1 fruit fly cellular context compared by ENCODE assay signal in genomic region chr3L:22871845-22872361, dm6.
TF ChIP-seq lines count a peak whose summit lies in the region.

CG11109 (plus strand) TSS chr3L:22872200.
Arf1 (minus strand) TSS chr3L:22872231.

TF ChIP-seq in whole organism, embryonic, 481 proteins besides CTCF, POLR2A, EP300 and RAD21 (continued from another document and continues in another):
- TF ChIP-seq MESR4 (GFP tag; optimal IDR thresholded peaks at IDR 0.05; lab: Kevin White, UChicago) (peak; percentile 70), Antp (GFP tag; optimal IDR thresholded peaks at IDR 0.05; lab: Kevin White, UChicago) (no peak), CG5953 (GFP tag; IDR thresholded peaks at IDR 0.05; lab: Robert Waterston, UW) (no peak), CG34376 (GFP tag; optimal IDR thresholded peaks at IDR 0.05; lab: Kevin White, UChicago) (peak; percentile 7), MBD-R2 (GFP tag; IDR thresholded peaks at IDR 0.05; lab: Robert Waterston, UW) (peak; percentile 76), pb (GFP tag; optimal IDR thresholded peaks at IDR 0.05; lab: Kevin White, UChicago) (no peak), amos (GFP tag; IDR thresholded peaks at IDR 0.05; lab: Robert Waterston, UW; ENCODE audit: partially characterized antibody) (peak; percentile 85), CG8281 (tag; optimal IDR thresholded peaks at IDR 0.05; lab: Kevin White, UChicago) (no peak), Bgb (GFP tag; IDR thresholded peaks at IDR 0.05; lab: Robert Waterston, UW; ENCODE audit: partially characterized antibody) (peak; percentile 85), nom (GFP tag; optimal IDR thresholded peaks at IDR 0.05; lab: Kevin White, UChicago) (peak; percentile 12), her (GFP tag; optimal IDR thresholded peaks at IDR 0.05; lab: Kevin White, UChicago) (peak; percentile 44), rib (GFP tag; IDR thresholded peaks at IDR 0.05; lab: Robert Waterston, UW) (no peak), Nf-YC (tag; optimal IDR thresholded peaks at IDR 0.05; lab: Kevin White, UChicago) (peak; percentile 36), CG2116 (GFP tag; optimal IDR thresholded peaks at IDR 0.05; lab: Kevin White, UChicago) (peak; percentile 76), CrebB (tag; optimal IDR thresholded peaks at IDR 0.05; lab: Kevin White, UChicago) (peak; percentile 36), nerfin-1 (tag; optimal IDR thresholded peaks at IDR 0.05; lab: Kevin White, UChicago) (peak; percentile 29), shn (GFP tag; optimal IDR thresholded peaks at IDR 0.05; lab: Kevin White, UChicago) (no peak), CG4854 (GFP tag; optimal IDR thresholded peaks at IDR 0.05; lab: Kevin White, UChicago) (peak; percentile 86), HLHmδ (GFP tag; optimal IDR thresholded peaks at IDR 0.05; lab: Kevin White, UChicago) (peak; percentile 65), CG17829 (tag; optimal IDR thresholded peaks at IDR 0.05; lab: Kevin White, UChicago) (peak; percentile 29), CG10431 (GFP tag; optimal IDR thresholded peaks at IDR 0.05; lab: Kevin White, UChicago) (no peak), CG7963 (GFP tag; IDR thresholded peaks at IDR 0.05; lab: Robert Waterston, UW; ENCODE audit: partially characterized antibody) (peak; percentile 72), crp (GFP tag; optimal IDR thresholded peaks at IDR 0.05; lab: Kevin White, UChicago) (peak in 1 of 2 experiments; percentile 43), org-1 (GFP tag; optimal IDR thresholded peaks at IDR 0.05; lab: Kevin White, UChicago) (no peak), zen2 (GFP tag; IDR thresholded peaks at IDR 0.05; lab: Robert Waterston, UW; ENCODE audit: partially characterized antibody) (peak; percentile 61), pzg (GFP tag; optimal IDR thresholded peaks at IDR 0.05; lab: Kevin White, UChicago) (peak; percentile 87), Dad (GFP tag; optimal IDR thresholded peaks at IDR 0.05; lab: Kevin White, UChicago) (no peak), CG7271 (tag; optimal IDR thresholded peaks at IDR 0.05; lab: Kevin White, UChicago) (no peak), unc-4 (GFP tag; IDR thresholded peaks at IDR 0.05; lab: Robert Waterston, UW; ENCODE audit: partially characterized antibody) (peak; percentile 37), CG2129 (GFP tag; IDR thresholded peaks at IDR 0.05; lab: Robert Waterston, UW; ENCODE audit: partially characterized antibody) (peak; percentile 47), bbx (GFP tag; IDR thresholded peaks at IDR 0.05; lab: Robert Waterston, UW; ENCODE audit: partially characterized antibody) (peak; percentile 82), CG34422 (GFP tag; IDR thresholded peaks at IDR 0.05; lab: Robert Waterston, UW) (0 out of 3 replicates have a peak, but pooled peaks have one; percentile 22), Camta (GFP tag; optimal IDR thresholded peaks at IDR 0.05; lab: Kevin White, UChicago) (no peak), tgo (GFP tag; IDR thresholded peaks at IDR 0.05; lab: Robert Waterston, UW) (no peak), nau (GFP tag; optimal IDR thresholded peaks at IDR 0.05; lab: Kevin White, UChicago) (peak; percentile 1), Dfd (GFP tag; optimal IDR thresholded peaks at IDR 0.05; lab: Kevin White, UChicago) (no peak), Sry-δ (GFP tag; optimal IDR thresholded peaks at IDR 0.05; lab: Kevin White, UChicago) (peak; percentile 85), en (GFP tag; optimal IDR thresholded peaks at IDR 0.05; lab: Kevin White, UChicago) (no peak), CG10321 (GFP tag; IDR thresholded peaks at IDR 0.05; lab: Robert Waterston, UW) (peak; percentile 93), Med (GFP tag; lab: Kevin White, UChicago) (peak; percentile 81), nerfin-2 (GFP tag; IDR thresholded peaks at IDR 0.05; lab: Robert Waterston, UW; ENCODE audit: partially characterized antibody) (peak; percentile 56; the same call in 1 of the 2 replicates), CG7745 (tag; optimal IDR thresholded peaks at IDR 0.05; lab: Kevin White, UChicago) (no peak), tap (tag; optimal IDR thresholded peaks at IDR 0.05; lab: Kevin White, UChicago) (peak; percentile 7), sna (GFP tag; IDR thresholded peaks at IDR 0.05; lab: Robert Waterston, UW; ENCODE audit: partially characterized antibody) (peak; percentile 13), kni (GFP tag; optimal IDR thresholded peaks at IDR 0.05; lab: Kevin White, UChicago) (no peak), sqz (GFP tag; optimal IDR thresholded peaks at IDR 0.05; lab: Kevin White, UChicago) (peak; percentile 7), CG13296 (GFP tag; optimal IDR thresholded peaks at IDR 0.05; lab: Kevin White, UChicago) (peak; percentile 23), knrl (GFP tag; IDR thresholded peaks at IDR 0.05; lab: Robert Waterston, UW; ENCODE audit: partially characterized antibody) (peak; percentile 62), D19A (tag; optimal IDR thresholded peaks at IDR 0.05; lab: Kevin White, UChicago) (peak; percentile 1), pfk (GFP tag; optimal IDR thresholded peaks at IDR 0.05; lab: Kevin White, UChicago) (peak; percentile 19), BEAF-32 (GFP tag; optimal IDR thresholded peaks at IDR 0.05; lab: Kevin White, UChicago) (peak; percentile 76), Dip3 (GFP tag; optimal IDR thresholded peaks at IDR 0.05; lab: Kevin White, UChicago) (no peak), CG11085 (GFP tag; IDR thresholded peaks at IDR 0.05; lab: Robert Waterston, UW) (no peak), CG10267 (tag; optimal IDR thresholded peaks at IDR 0.05; lab: Kevin White, UChicago) (peak; percentile 6), ATbp (GFP tag; optimal IDR thresholded peaks at IDR 0.05; lab: Kevin White, UChicago) (no peak), CG12659 (GFP tag; optimal IDR thresholded peaks at IDR 0.05; lab: Kevin White, UChicago) (peak; percentile 63), tna (GFP tag; IDR thresholded peaks at IDR 0.05; lab: Robert Waterston, UW; ENCODE audit: partially characterized antibody) (peak; percentile 44), CG10274 (GFP tag; optimal IDR thresholded peaks at IDR 0.05; lab: Kevin White, UChicago) (no peak), vnd (GFP tag; IDR thresholded peaks at IDR 0.05; lab: Robert Waterston, UW; ENCODE audit: partially characterized antibody) (peak; percentile 59), CG14710 (tag; optimal IDR thresholded peaks at IDR 0.05; lab: Kevin White, UChicago) (peak; percentile 64), HLH3B (GFP tag; IDR thresholded peaks at IDR 0.05; lab: Robert Waterston, UW) (no peak), hbn (GFP tag; IDR thresholded peaks at IDR 0.05; lab: Robert Waterston, UW; ENCODE audit: partially characterized antibody) (peak; percentile 59), CG6254 (GFP tag; optimal IDR thresholded peaks at IDR 0.05; lab: Kevin White, UChicago) (no peak), Sin3A (optimal IDR thresholded peaks at IDR 0.05; lab: Kevin White, UChicago) (peak; percentile 27), CG16863 (GFP tag; optimal IDR thresholded peaks at IDR 0.05; lab: Kevin White, UChicago) (no peak), CG11560 (tag; IDR thresholded peaks at IDR 0.05; lab: Robert Waterston, UW) (peak; percentile 92), Dp (GFP tag; optimal IDR thresholded peaks at IDR 0.05; lab: Kevin White, UChicago) (peak; percentile 48), CG42726 (GFP tag; IDR thresholded peaks at IDR 0.05; lab: Robert Waterston, UW; ENCODE audit: partially characterized antibody) (peak; percentile 74), CG7839 (tag; optimal IDR thresholded peaks at IDR 0.05; lab: Kevin White, UChicago) (no peak), slbo (GFP tag; IDR thresholded peaks at IDR 0.05; lab: Robert Waterston, UW) (peak; percentile 38; the same call in 1 of the 2 replicates), CG15514 (GFP tag; optimal IDR thresholded peaks at IDR 0.05; lab: Kevin White, UChicago) (peak; percentile 90), sug (tag; optimal IDR thresholded peaks at IDR 0.05; lab: Kevin White, UChicago) (peak; percentile 18), dati (GFP tag; IDR thresholded peaks at IDR 0.05; lab: Robert Waterston, UW) (no peak), cwo (GFP tag; optimal IDR thresholded peaks at IDR 0.05; lab: Kevin White, UChicago) (no peak), CG12391 (tag; optimal IDR thresholded peaks at IDR 0.05; lab: Kevin White, UChicago) (no peak), zen (tag; optimal IDR thresholded peaks at IDR 0.05; lab: Kevin White, UChicago) (peak; percentile 0), CG11695 (GFP tag; IDR thresholded peaks at IDR 0.05; lab: Robert Waterston, UW) (peak; percentile 25; the same call in 1 of the 3 replicates), gfzf (GFP tag; optimal IDR thresholded peaks at IDR 0.05; lab: Kevin White, UChicago) (peak; percentile 7), hb (GFP tag; IDR thresholded peaks at IDR 0.05; lab: Robert Waterston, UW; ENCODE audit: partially characterized antibody) (peak; percentile 7; the same call in 1 of the 3 replicates), CG2199 (GFP tag; IDR thresholded peaks at IDR 0.05; lab: Robert Waterston, UW) (0 out of 3 replicates have a peak, but pooled peaks have one; percentile 11), Hmx (GFP tag; optimal IDR thresholded peaks at IDR 0.05; lab: Kevin White, UChicago) (no peak), YL-1 (GFP tag; optimal IDR thresholded peaks at IDR 0.05; lab: Kevin White, UChicago) (peak; percentile 94), Rfx (GFP tag; IDR thresholded peaks at IDR 0.05; lab: Robert Waterston, UW) (peak; percentile 56), phol (tag; optimal IDR thresholded peaks at IDR 0.05; lab: Kevin White, UChicago) (peak; percentile 6), CG3995 (GFP tag; optimal IDR thresholded peaks at IDR 0.05; lab: Kevin White, UChicago) (peak; percentile 83), crol (GFP tag; IDR thresholded peaks at IDR 0.05; lab: Robert Waterston, UW) (peak; percentile 67), Poxn (GFP tag; IDR thresholded peaks at IDR 0.05; lab: Robert Waterston, UW) (no peak), CG8924 (tag; optimal IDR thresholded peaks at IDR 0.05; lab: Kevin White, UChicago) (peak; percentile 30), E2f2 (GFP tag; IDR thresholded peaks at IDR 0.05; lab: Robert Waterston, UW) (peak; percentile 61), CG31441 (GFP tag; IDR thresholded peaks at IDR 0.05; lab: Robert Waterston, UW) (0 out of 2 replicates have a peak, but pooled peaks have one; percentile 7), Lpt (GFP tag; optimal IDR thresholded peaks at IDR 0.05; lab: Kevin White, UChicago) (no peak), br (optimal IDR thresholded peaks at IDR 0.05; lab: Kevin White, UChicago) (no peak), CG8290 (GFP tag; optimal IDR thresholded peaks at IDR 0.05; lab: Kevin White, UChicago) (no peak), CG8290 (tag; optimal IDR thresholded peaks at IDR 0.05; lab: Kevin White, UChicago) (peak in 1 of 2 experiments; percentile 76), zfh2 (GFP tag; optimal IDR thresholded peaks at IDR 0.05; lab: Kevin White, UChicago) (no peak), ci (GFP tag; IDR thresholded peaks at IDR 0.05; lab: Robert Waterston, UW) (no peak), CG9215 (GFP tag; IDR thresholded peaks at IDR 0.05; lab: Robert Waterston, UW) (no peak), Hmr (GFP tag; optimal IDR thresholded peaks at IDR 0.05; lab: Kevin White, UChicago) (peak; percentile 24), row (GFP tag; IDR thresholded peaks at IDR 0.05; lab: Robert Waterston, UW) (peak; percentile 60), trem (tag; optimal IDR thresholded peaks at IDR 0.05; lab: Kevin White, UChicago) (peak; percentile 39), stwl (tag; optimal IDR thresholded peaks at IDR 0.05; lab: Kevin White, UChicago) (peak; percentile 74), Hey (tag; optimal IDR thresholded peaks at IDR 0.05; lab: Kevin White, UChicago) (no peak), Fer1 (GFP tag; optimal IDR thresholded peaks at IDR 0.05; lab: Kevin White, UChicago) (peak; percentile 11), vvl (GFP tag; IDR thresholded peaks at IDR 0.05; lab: Robert Waterston, UW) (0 out of 2 replicates have a peak, but pooled peaks have one; percentile 10), Fer2 (tag; optimal IDR thresholded peaks at IDR 0.05; lab: Kevin White, UChicago) (no peak), CG17912 (GFP tag; optimal IDR thresholded peaks at IDR 0.05; lab: Kevin White, UChicago) (peak; percentile 47), HLH4C (GFP tag; IDR thresholded peaks at IDR 0.05; lab: Robert Waterston, UW; ENCODE audit: partially characterized antibody) (peak; percentile 59; the same call in 2 of the 3 replicates), CG2712 (tag; optimal IDR thresholded peaks at IDR 0.05; lab: Kevin White, UChicago) (peak; percentile 13), CG11504 (tag; optimal IDR thresholded peaks at IDR 0.05; lab: Kevin White, UChicago) (no peak), bowl (GFP tag; IDR thresholded peaks at IDR 0.05; lab: Robert Waterston, UW) (no peak), CG14441 (GFP tag; IDR thresholded peaks at IDR 0.05; lab: Robert Waterston, UW) (no peak), CG9932 (GFP tag; IDR thresholded peaks at IDR 0.05; lab: Robert Waterston, UW) (peak; percentile 54), al (GFP tag; IDR thresholded peaks at IDR 0.05; lab: Robert Waterston, UW) (no peak), CG14667 (GFP tag; IDR thresholded peaks at IDR 0.05; lab: Robert Waterston, UW) (no peak), Scr (GFP tag; IDR thresholded peaks at IDR 0.05; lab: Robert Waterston, UW; ENCODE audit: partially characterized antibody) (peak; percentile 52), H15 (GFP tag; IDR thresholded peaks at IDR 0.05; lab: Robert Waterston, UW) (no peak), mld (GFP tag; IDR thresholded peaks at IDR 0.05; lab: Robert Waterston, UW; ENCODE audit: partially characterized antibody) (peak; percentile 67; the same call in 2 of the 3 replicates), CG12219 (GFP tag; optimal IDR thresholded peaks at IDR 0.05; lab: Kevin White, UChicago) (peak; percentile 0), CG16813 (GFP tag; IDR thresholded peaks at IDR 0.05; lab: Robert Waterston, UW; ENCODE audit: partially characterized antibody) (peak; percentile 49), CG13894 (tag; optimal IDR thresholded peaks at IDR 0.05; lab: Kevin White, UChicago) (no peak), Pdp1 (GFP tag; optimal IDR thresholded peaks at IDR 0.05; lab: Kevin White, UChicago) (peak in 1 of 2 experiments; percentile 7), CG10979 (tag; optimal IDR thresholded peaks at IDR 0.05; lab: Kevin White, UChicago) (peak; percentile 3), CG9797 (GFP tag; optimal IDR thresholded peaks at IDR 0.05; lab: Kevin White, UChicago) (peak; percentile 2), pnt (GFP tag; optimal IDR thresholded peaks at IDR 0.05; lab: Kevin White, UChicago) (no peak), mirr (GFP tag; optimal IDR thresholded peaks at IDR 0.05; lab: Kevin White, UChicago) (peak; percentile 33), fd3F (GFP tag; optimal IDR thresholded peaks at IDR 0.05; lab: Kevin White, UChicago) (no peak), lmd (GFP tag; IDR thresholded peaks at IDR 0.05; lab: Robert Waterston, UW) (no peak), CG1647 (GFP tag; optimal IDR thresholded peaks at IDR 0.05; lab: Kevin White, UChicago) (no peak), exex (tag; optimal IDR thresholded peaks at IDR 0.05; lab: Kevin White, UChicago) (no peak)
